Fruit fly (Drosophila melanogaster): Measurements from ENCODE around the gene Membrin.

The Membrin gene

dm6 chr3L:5365164-5365879 is 933 bp upstream of the Membrin start (continued):
- TF ChIP-seq Chrac-16 (GFP tag; optimal IDR thresholded peaks at IDR 0.05) (peak; percentile 20), Oaz (GFP tag; IDR thresholded peaks at IDR 0.05) (no peak), lab (GFP tag; optimal IDR thresholded peaks at IDR 0.05) (no peak), dpn (GFP tag; optimal IDR thresholded peaks at IDR 0.05) (peak; percentile 22 to 49), pho (GFP tag; optimal IDR thresholded peaks at IDR 0.05) (no peak), schlank (tag; optimal IDR thresholded peaks at IDR 0.05) (no peak), Mad (GFP tag; optimal IDR thresholded peaks at IDR 0.05) (no peak), CG12769 (tag; optimal IDR thresholded peaks at IDR 0.05) (no peak), CG17612 (GFP tag; IDR thresholded peaks at IDR 0.05) (no peak), cas (GFP tag; IDR thresholded peaks at IDR 0.05) (no peak), scrt (GFP tag; optimal IDR thresholded peaks at IDR 0.05) (no peak), CG12155 (GFP tag; optimal IDR thresholded peaks at IDR 0.05) (peak; percentile 38), CG2120 (GFP tag; optimal IDR thresholded peaks at IDR 0.05) (peak; percentile 62), p53 (GFP tag; optimal IDR thresholded peaks at IDR 0.05) (no peak), CG3995 (GFP tag; optimal IDR thresholded peaks at IDR 0.05) (no peak), Meics (GFP tag; optimal IDR thresholded peaks at IDR 0.05) (no peak), CG31388 (GFP tag; optimal IDR thresholded peaks at IDR 0.05) (no peak), Awh (GFP tag; IDR thresholded peaks at IDR 0.05) (no peak), Mes4 (GFP tag; optimal IDR thresholded peaks at IDR 0.05) (no peak)

DNA sequence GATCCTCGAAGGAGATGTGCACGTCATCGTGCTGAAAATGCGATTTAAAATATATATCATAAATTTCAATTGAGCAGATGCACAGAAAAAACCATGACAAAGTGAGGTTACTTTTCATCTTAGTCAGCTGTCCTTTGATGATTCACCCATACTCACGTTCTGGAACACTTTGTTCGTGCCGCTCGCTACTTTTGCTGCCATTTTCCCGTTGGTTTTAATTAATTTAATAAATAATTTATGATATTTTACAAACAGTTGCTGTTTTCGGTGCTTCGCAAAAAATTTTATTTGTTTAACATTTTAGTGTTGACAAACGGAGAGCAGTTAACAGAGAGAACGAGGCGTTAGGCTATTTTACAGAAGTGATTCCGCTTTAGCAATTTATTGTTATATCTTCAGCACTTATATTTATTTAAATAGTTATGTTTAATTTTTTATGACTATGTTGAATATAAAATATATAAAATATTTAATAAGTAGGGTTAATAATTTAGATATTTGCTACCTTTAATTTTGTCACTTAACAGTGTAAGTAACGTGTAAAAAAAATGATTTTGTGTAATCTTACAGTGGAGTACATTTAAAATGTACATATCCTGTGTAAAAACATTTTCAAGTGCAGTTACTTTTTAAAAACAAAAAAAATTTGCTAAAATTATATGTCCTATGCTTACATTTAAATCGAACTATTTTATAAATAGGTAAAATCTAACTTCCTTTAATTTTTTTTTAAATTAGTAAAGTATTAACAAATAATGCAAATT is 1.7 kb downstream of the Membrin start, which contains the start of gene Pfdn4:
Pfdn4 (minus strand) TSS at position 265 of the 764 bp plus-strand sequence.
- TF ChIP-seq CG2116 (GFP tag; optimal IDR thresholded peaks at IDR 0.05) (peak; percentile 38), CoRest (tag; optimal IDR thresholded peaks at IDR 0.05) (peak; percentile 0), CG12391 (tag; optimal IDR thresholded peaks at IDR 0.05) (peak; percentile 2), lbe (GFP tag; optimal IDR thresholded peaks at IDR 0.05) (peak; percentile 6), odd (GFP tag; optimal IDR thresholded peaks at IDR 0.05) (no peak), CG12659 (GFP tag; optimal IDR thresholded peaks at IDR 0.05) (peak; percentile 40), CTCF (GFP tag; optimal IDR thresholded peaks at IDR 0.05) (peak; percentile 34), pzg (GFP tag; optimal IDR thresholded peaks at IDR 0.05) (peak; percentile 29), gfzf (GFP tag; optimal IDR thresholded peaks at IDR 0.05) (peak; percentile 50), CG3995 (GFP tag; optimal IDR thresholded peaks at IDR 0.05) (peak; percentile 87), MBD-R2 (GFP tag; IDR thresholded peaks at IDR 0.05) (0 out of 2 replicates have a peak, but pooled peaks have one; percentile 37), CG4617 (GFP tag; optimal IDR thresholded peaks at IDR 0.05; ENCODE audit: borderline replicate concordance) (peak; percentile 34), tin (GFP tag; optimal IDR thresholded peaks at IDR 0.05) (no peak), TFAM (GFP tag; optimal IDR thresholded peaks at IDR 0.05) (no peak), nmo (GFP tag; optimal IDR thresholded peaks at IDR 0.05) (peak; percentile 21), CG10267 (tag; optimal IDR thresholded peaks at IDR 0.05) (peak; percentile 91), abd-A (tag; optimal IDR thresholded peaks at IDR 0.05) (no peak), bigmax (GFP tag; optimal IDR thresholded peaks at IDR 0.05) (peak; percentile 82), ash1 (GFP tag; optimal IDR thresholded peaks at IDR 0.05) (no peak), MESR4 (GFP tag; optimal IDR thresholded peaks at IDR 0.05) (peak; percentile 76), YL-1 (GFP tag; optimal IDR thresholded peaks at IDR 0.05) (peak; percentile 47), trem (tag; optimal IDR thresholded peaks at IDR 0.05) (peak; percentile 19), stwl (tag; optimal IDR thresholded peaks at IDR 0.05) (peak; percentile 72), NfI (GFP tag; optimal IDR thresholded peaks at IDR 0.05) (no peak), CG16813 (GFP tag; IDR thresholded peaks at IDR 0.05; ENCODE audit: partially characterized antibody) (peak; percentile 25; the same call in 1 of the 3 replicates), Sry-β (GFP tag; optimal IDR thresholded peaks at IDR 0.05) (peak; percentile 61), sd (tag; optimal IDR thresholded peaks at IDR 0.05) (no peak), CG8924 (tag; optimal IDR thresholded peaks at IDR 0.05) (peak; percentile 22), phol (tag; optimal IDR thresholded peaks at IDR 0.05) (peak; percentile 4), CG17385 (GFP tag; optimal IDR thresholded peaks at IDR 0.05) (no peak)

Measured in whole organism, embryonic.